Worm (Caenorhabditis elegans) whole organism, young adult: ENCODE results near the gene mig-10.

Experiments used
- bed-2 ChIP-seq: fragments of 200-800 bp; sonication (Bioruptor generic); IDR thresholded peaks from 2 replicates; pipeline ENCODE4 v1.3.6; 2022; ENCODE audit warnings: missing genetic modification reagents, missing genetic modification characterization, missing compliant biosample characterization
- ekl-4 ChIP-seq: fragments of 200-800 bp; sonication (Bioruptor generic); IDR thresholded peaks from 2 replicates; pipeline ENCODE4 v1.3.6; 2022; ENCODE audit warnings: missing genetic modification reagents, missing genetic modification characterization, missing compliant biosample characterization
- him-1 ChIP-seq: sonication (generic microtip); optimal IDR thresholded peaks from 2 replicates; lab custom pipeline; 2016; ENCODE audit warnings: missing genotype, missing genetic modification reagents, missing genetic modification characterization, missing compliant biosample characterization
- nhr-90 ChIP-seq: sonication (generic microtip); optimal IDR thresholded peaks from 2 replicates; lab custom pipeline; 2016; ENCODE audit warnings: missing genotype, mild to moderate bottlenecking, missing genetic modification characterization, missing compliant biosample characterization
- ztf-22 ChIP-seq: fragments of 200-800 bp; sonication (Bioruptor generic); optimal IDR thresholded peaks from 2 replicates; lab custom pipeline; 2018; ENCODE audit warnings: mild to moderate bottlenecking, missing genetic modification characterization, moderate library complexity, missing compliant biosample characterization
- ztf-25 ChIP-seq: fragments of 200-800 bp; sonication (Bioruptor generic); IDR thresholded peaks from 2 replicates; pipeline ENCODE4 v1.3.6; 2022; ENCODE audit warnings: missing genetic modification reagents, missing genetic modification characterization, missing compliant biosample characterization

DNA sequence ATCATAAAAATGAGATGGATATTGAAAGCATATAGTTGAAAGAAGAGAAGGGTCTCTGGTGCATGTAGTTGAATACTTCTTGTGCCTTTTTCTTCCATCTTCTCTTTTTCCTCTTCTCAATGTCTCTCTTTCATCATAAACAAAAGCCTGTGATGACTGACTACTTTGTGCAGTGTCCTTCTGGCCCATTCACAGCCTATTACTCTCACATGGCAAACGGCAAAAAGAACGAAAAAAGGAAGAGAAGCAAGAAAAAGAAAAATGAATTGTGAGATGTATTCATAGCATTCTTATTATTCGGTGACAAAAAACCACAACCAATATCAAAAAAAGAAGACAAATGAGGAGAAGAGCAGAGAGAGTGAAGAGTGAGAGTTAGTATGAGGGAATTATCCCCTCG lies 42.3 kb downstream of the mig-10 start:
- TF ChIP-seq ztf-25 (GFP tag; lab: Robert Waterston, UW) (no peak), ekl-4 (GFP tag; lab: Robert Waterston, UW) (no peak), nhr-90 (tag; lab: Kevin White, UChicago) (no peak), ztf-22 (GFP tag; lab: Kevin White, UChicago) (no peak), him-1 (tag; lab: Kevin White, UChicago) (no peak), bed-2 (no peak)
